Fruit fly (Drosophila melanogaster) whole organism, embryonic: ENCODE measurements around the gene Ubi-p5E.

Experiments used
- Bdp1 ChIP-seq: fragments of 200-800 bp; sonication (Bioruptor generic); optimal IDR thresholded peaks from 3 replicates; lab custom pipeline; 2016; ENCODE audit warnings: missing biosample characterization, missing genetic modification characterization
- Bgb ChIP-seq: fragments of 200-800 bp; sonication (Bioruptor generic); IDR thresholded peaks from 2 replicates; pipeline ENCODE4 v1.3.6; 2022; ENCODE audit warnings: missing biosample characterization, missing genetic modification characterization; ENCODE audit not compliant: partially characterized antibody
- CG10431 ChIP-seq: fragments of 200-800 bp; sonication (Bioruptor generic); optimal IDR thresholded peaks from 3 replicates; lab custom pipeline; 2018; ENCODE audit warnings: missing biosample characterization, mild to moderate bottlenecking, missing genetic modification characterization
- CG12236 ChIP-seq: fragments of 200-800 bp; sonication (Bioruptor generic); optimal IDR thresholded peaks from 2 replicates; lab custom pipeline; 2016; ENCODE audit warnings: missing biosample characterization, missing genetic modification characterization
- CG1233 ChIP-seq: fragments of 200-800 bp; sonication (Bioruptor generic); optimal IDR thresholded peaks from 4 replicates; lab custom pipeline; 2018; ENCODE audit warnings: missing biosample characterization, mild to moderate bottlenecking, missing genetic modification characterization
- CG15073 ChIP-seq: fragments of 200-800 bp; sonication (Bioruptor generic); optimal IDR thresholded peaks from 2 replicates; lab custom pipeline; 2016; ENCODE audit warnings: missing biosample characterization, missing genetic modification characterization
- CG15479 ChIP-seq: fragments of 200-800 bp; sonication (Bioruptor generic); optimal IDR thresholded peaks from 3 replicates; lab custom pipeline; 2019; ENCODE audit warnings: missing biosample characterization, mild to moderate bottlenecking, missing genetic modification characterization, moderate library complexity
- CG1603 ChIP-seq: fragments of 200-800 bp; sonication (Bioruptor generic); optimal IDR thresholded peaks from 2 replicates; lab custom pipeline; 2019; ENCODE audit warnings: missing biosample characterization, mild to moderate bottlenecking, missing genetic modification characterization, moderate library complexity
- CG18262 ChIP-seq: fragments of 200-800 bp; optimal IDR thresholded peaks from 3 replicates; lab custom pipeline; 2019; ENCODE audit warnings: missing biosample characterization, mild to moderate bottlenecking, missing genetic modification characterization, moderate library complexity
- CG2120 ChIP-seq: fragments of 200-800 bp; sonication (Bioruptor generic); optimal IDR thresholded peaks from 3 replicates; lab custom pipeline; 2016; ENCODE audit warnings: missing biosample characterization, missing genetic modification characterization
- CG2129 ChIP-seq: fragments of 200-800 bp; sonication (Bioruptor generic); IDR thresholded peaks from 2 replicates; pipeline ENCODE4 v1.3.6; 2022; ENCODE audit warnings: missing biosample characterization, missing genetic modification characterization; ENCODE audit not compliant: partially characterized antibody
- CG2202 ChIP-seq: fragments of 200-800 bp; sonication (Bioruptor generic); optimal IDR thresholded peaks from 2 replicates; lab custom pipeline; 2018; ENCODE audit warnings: missing biosample characterization, mild to moderate bottlenecking, missing genetic modification characterization
- CG2889 ChIP-seq: fragments of 200-800 bp; sonication (Bioruptor generic); IDR thresholded peaks from 3 replicates; pipeline ENCODE4 v1.3.6; 2022; ENCODE audit warnings: missing biosample characterization, missing genetic modification characterization
- CG30020 ChIP-seq: fragments of 200-800 bp; optimal IDR thresholded peaks from 2 replicates; lab custom pipeline; 2019; ENCODE audit warnings: missing biosample characterization, mild to moderate bottlenecking, missing genetic modification characterization, moderate library complexity
- CG32767 ChIP-seq: fragments of 200-800 bp; sonication (Bioruptor generic); IDR thresholded peaks from 2 replicates; pipeline ENCODE4 v1.3.6; 2022; ENCODE audit warnings: missing biosample characterization, missing genetic modification characterization
- CG42726 ChIP-seq: fragments of 200-800 bp; sonication (Bioruptor generic); IDR thresholded peaks from 2 replicates; pipeline ENCODE4 v1.3.6; 2022; ENCODE audit warnings: missing biosample characterization, missing genetic modification characterization; ENCODE audit not compliant: partially characterized antibody
- CG4282 ChIP-seq: fragments of 200-800 bp; sonication (Bioruptor generic); optimal IDR thresholded peaks from 2 replicates; lab custom pipeline; 2016; ENCODE audit warnings: missing biosample characterization, missing genetic modification characterization
- CG4617 ChIP-seq: fragments of 200-800 bp; sonication (Bioruptor generic); optimal IDR thresholded peaks from 3 replicates; lab custom pipeline; 2016; ENCODE audit warnings: missing biosample characterization, missing genetic modification characterization, borderline replicate concordance
- CG7786 ChIP-seq: fragments of 200-800 bp; sonication (Bioruptor generic); optimal IDR thresholded peaks from 2 replicates; lab custom pipeline; 2016; ENCODE audit warnings: missing biosample characterization, missing genetic modification characterization
- CG8924 ChIP-seq: fragments of 200-800 bp; optimal IDR thresholded peaks from 3 replicates; lab custom pipeline; 2019; ENCODE audit warnings: missing biosample characterization, mild to moderate bottlenecking, missing genetic modification characterization, moderate library complexity
- CTCF ChIP-seq: fragments of 200-800 bp; sonication (Bioruptor generic); optimal IDR thresholded peaks from 2 replicates; lab custom pipeline; 2017; ENCODE audit warnings: missing biosample characterization, mild to moderate bottlenecking, missing genetic modification characterization, moderate library complexity
- Dll ChIP-seq: fragments of 200-800 bp; sonication (Bioruptor generic); IDR thresholded peaks from 4 replicates; pipeline ENCODE4 v1.3.6; 2022; ENCODE audit warnings: missing biosample characterization, missing genetic modification characterization; ENCODE audit not compliant: partially characterized antibody
- Doc3 ChIP-seq: fragments of 200-800 bp; sonication (Bioruptor generic); IDR thresholded peaks from 3 replicates; pipeline ENCODE4 v1.3.6; 2022; ENCODE audit warnings: missing biosample characterization, missing genetic modification characterization; ENCODE audit not compliant: partially characterized antibody
- Ets65A ChIP-seq: fragments of 200-800 bp; sonication (Bioruptor generic); peaks from one replicate; lab custom pipeline; 2016; ENCODE audit warnings: missing biosample characterization, missing genetic modification characterization
- HLH54F ChIP-seq: fragments of 200-800 bp; sonication (Bioruptor generic); optimal IDR thresholded peaks from 3 replicates; lab custom pipeline; 2016; ENCODE audit warnings: missing biosample characterization, missing genetic modification characterization
- Lhr ChIP-seq: fragments of 200-800 bp; sonication (Bioruptor generic); optimal IDR thresholded peaks from 3 replicates; lab custom pipeline; 2017; ENCODE audit warnings: mild to moderate bottlenecking, missing biosample characterization, missing genetic modification reagents, missing genetic modification characterization
- Lpt ChIP-seq: fragments of >200 bp; optimal IDR thresholded peaks from 2 replicates; lab custom pipeline; 2018; ENCODE audit warnings: missing biosample characterization, missing genetic modification characterization
- MESR4 ChIP-seq: fragments of 200-800 bp; sonication (Bioruptor generic); optimal IDR thresholded peaks from 2 replicates; lab custom pipeline; 2018; ENCODE audit warnings: missing biosample characterization, mild to moderate bottlenecking, missing genetic modification characterization, moderate library complexity
- Mad ChIP-seq: fragments of 200-800 bp; sonication (Bioruptor generic); optimal IDR thresholded peaks from 2 replicates; lab custom pipeline; 2016; ENCODE audit warnings: missing biosample characterization, missing genetic modification characterization
- NFAT ChIP-seq: fragments of 200-800 bp; sonication (Bioruptor generic); IDR thresholded peaks from 2 replicates; pipeline ENCODE4 v1.3.6; 2022; ENCODE audit warnings: missing biosample characterization, missing genetic modification characterization
- Opbp ChIP-seq: fragments of 200-800 bp; sonication (Bioruptor generic); IDR thresholded peaks from 3 replicates; pipeline ENCODE4 v1.3.6; 2022; ENCODE audit warnings: missing biosample characterization, missing genetic modification characterization; ENCODE audit not compliant: partially characterized antibody
- Ptx1 ChIP-seq: fragments of 200-800 bp; sonication (Bioruptor generic); IDR thresholded peaks from 2 replicates; pipeline ENCODE4 v1.3.6; 2022; ENCODE audit warnings: missing biosample characterization, missing genetic modification characterization
- Rx ChIP-seq: fragments of 200-800 bp; sonication (Bioruptor generic); IDR thresholded peaks from 2 replicates; pipeline ENCODE4 v1.3.6; 2022; ENCODE audit warnings: missing biosample characterization, missing genetic modification characterization
- Sox100B ChIP-seq: fragments of 200-800 bp; sonication (Bioruptor generic); optimal IDR thresholded peaks from 3 replicates; lab custom pipeline; 2018; ENCODE audit warnings: missing biosample characterization, mild to moderate bottlenecking, missing genetic modification characterization
- bowl ChIP-seq: fragments of 200-800 bp; sonication (Bioruptor generic); IDR thresholded peaks from 2 replicates; pipeline ENCODE4 v1.3.6; 2022; ENCODE audit warnings: missing biosample characterization, missing genetic modification characterization
- cg ChIP-seq: fragments of 200-800 bp; sonication (Bioruptor generic); optimal IDR thresholded peaks from 3 replicates; lab custom pipeline; 2019; ENCODE audit warnings: missing biosample characterization, mild to moderate bottlenecking, missing genetic modification characterization, moderate library complexity
- dan ChIP-seq: fragments of 200-800 bp; sonication (Bioruptor generic); IDR thresholded peaks from 2 replicates; pipeline ENCODE4 v1.3.6; 2022; ENCODE audit warnings: missing biosample characterization, missing genetic modification characterization
- danr ChIP-seq: fragments of 200-800 bp; sonication (Bioruptor generic); IDR thresholded peaks from 2 replicates; pipeline ENCODE4 v1.3.6; 2022; ENCODE audit warnings: missing biosample characterization, missing genetic modification characterization
- dpn ChIP-seq, 2 experiments: fragments of 200-800 bp; sonication (Bioruptor generic); optimal IDR thresholded peaks; 3 replicates each; lab custom pipeline; 2016; ENCODE audit warnings: missing biosample characterization in 2 of 2, missing genetic modification characterization in 2 of 2
- esg ChIP-seq: fragments of 200-800 bp; sonication (Bioruptor generic); conservative IDR thresholded peaks from 2 replicates; pipeline ENCODE4 v1.3.6; 2022; ENCODE audit warnings: missing biosample characterization, missing genetic modification characterization
- fd102C ChIP-seq: fragments of 200-800 bp; sonication (Bioruptor generic); optimal IDR thresholded peaks from 2 replicates; lab custom pipeline; 2018; ENCODE audit warnings: missing biosample characterization, mild to moderate bottlenecking, missing genetic modification characterization, moderate library complexity
- gem ChIP-seq: fragments of 200-800 bp; sonication (Bioruptor generic); optimal IDR thresholded peaks from 2 replicates; lab custom pipeline; 2019; ENCODE audit warnings: missing biosample characterization, mild to moderate bottlenecking, missing genetic modification characterization, moderate library complexity
- gfzf ChIP-seq: fragments of 200-800 bp; sonication (Bioruptor generic); optimal IDR thresholded peaks from 2 replicates; lab custom pipeline; 2016; ENCODE audit warnings: missing biosample characterization, mild to moderate bottlenecking, missing genetic modification characterization, moderate library complexity
- kay ChIP-seq: fragments of 200-800 bp; sonication (Bioruptor generic); optimal IDR thresholded peaks from 2 replicates; lab custom pipeline; 2016; ENCODE audit warnings: missing biosample characterization, missing genetic modification characterization
- maf-S ChIP-seq: fragments of 200-800 bp; sonication (Bioruptor generic); optimal IDR thresholded peaks from 2 replicates; lab custom pipeline; 2016; ENCODE audit warnings: missing biosample characterization, missing genetic modification characterization
- pnt ChIP-seq: fragments of 200-800 bp; sonication (Bioruptor generic); optimal IDR thresholded peaks from 3 replicates; lab custom pipeline; 2016; ENCODE audit warnings: missing biosample characterization, missing genetic modification characterization
- pros ChIP-seq: fragments of 200-800 bp; sonication (Bioruptor generic); optimal IDR thresholded peaks from 3 replicates; lab custom pipeline; 2019; ENCODE audit warnings: missing biosample characterization, mild to moderate bottlenecking, missing genetic modification characterization, moderate library complexity
- sd ChIP-seq: fragments of 200-800 bp; sonication (Bioruptor generic); optimal IDR thresholded peaks from 3 replicates; lab custom pipeline; 2018; ENCODE audit warnings: missing biosample characterization, mild to moderate bottlenecking, missing genetic modification characterization, moderate library complexity
- tin ChIP-seq: fragments of 200-800 bp; sonication (Bioruptor generic); optimal IDR thresholded peaks from 3 replicates; lab custom pipeline; 2016; ENCODE audit warnings: missing biosample characterization, missing genetic modification characterization
- ttk ChIP-seq: fragments of 200-800 bp; sonication (Bioruptor generic); IDR thresholded peaks from 2 replicates; pipeline ENCODE4 v2.1.2; 2022; ENCODE audit warnings: missing biosample characterization, missing genetic modification characterization
- wek ChIP-seq: fragments of 200-800 bp; sonication (Bioruptor generic); optimal IDR thresholded peaks from 3 replicates; lab custom pipeline; 2018; ENCODE audit warnings: missing biosample characterization, mild to moderate bottlenecking, missing genetic modification characterization, moderate library complexity
- zf30C ChIP-seq: fragments of 200-800 bp; sonication (Bioruptor generic); optimal IDR thresholded peaks from 3 replicates; lab custom pipeline; 2018; ENCODE audit warnings: missing biosample characterization, mild to moderate bottlenecking, missing genetic modification characterization

Gene Ubi-p5E

DNA sequence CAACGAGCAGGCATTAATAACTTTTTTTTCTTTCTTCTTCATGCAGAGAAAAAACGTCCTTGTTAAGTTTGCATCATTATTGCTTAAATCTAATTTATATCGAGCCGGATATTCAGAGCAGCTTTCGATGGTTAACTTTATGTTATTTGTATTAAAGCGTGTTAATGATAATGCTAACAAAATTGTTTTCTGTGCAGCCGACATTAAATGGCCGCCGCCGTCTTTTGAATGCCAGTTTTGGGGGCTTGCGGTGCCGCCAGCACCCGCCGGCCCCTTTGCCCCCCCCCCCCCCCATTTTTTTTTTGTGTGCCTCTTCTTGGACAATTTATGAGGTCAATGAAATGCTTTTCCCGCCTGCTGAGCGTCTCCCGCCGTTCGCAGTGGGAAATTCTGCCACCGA lies 32.1 kb upstream of the Ubi-p5E start (continued):
- no peak for TF ChIP-seq Lpt (GFP tag; lab: Kevin White, UChicago)
- TF ChIP-seq esg: no peak
- peak; percentile 3 for TF ChIP-seq CG1603 (tag; lab: Kevin White, UChicago)
- TF ChIP-seq Ptx1 (GFP tag; lab: Robert Waterston, UW): peak; percentile 44; the same call in 1 of the 2 replicates
- no peak for TF ChIP-seq CG8924 (tag; lab: Kevin White, UChicago)
- TF ChIP-seq tin (GFP tag; lab: Kevin White, UChicago): no peak
- TF ChIP-seq HLH54F (GFP tag; lab: Kevin White, UChicago): no peak
- TF ChIP-seq CG18262: no peak
- no peak for TF ChIP-seq CG4282 (GFP tag; lab: Kevin White, UChicago)
- TF ChIP-seq sd (tag; lab: Kevin White, UChicago): no peak
- TF ChIP-seq cg (GFP tag; lab: Kevin White, UChicago): no peak
- TF ChIP-seq Ets65A (GFP tag; lab: Kevin White, UChicago): no peak
- TF ChIP-seq CG15479 (GFP tag; lab: Kevin White, UChicago): no peak
- TF ChIP-seq CG2202 (tag; lab: Kevin White, UChicago): no peak
- TF ChIP-seq Opbp (GFP tag; lab: Robert Waterston, UW): no peak
- TF ChIP-seq bowl (GFP tag; lab: Robert Waterston, UW): no peak
- no peak for TF ChIP-seq Bgb (GFP tag; lab: Robert Waterston, UW)
- no peak for TF ChIP-seq Bdp1 (GFP tag; lab: Kevin White, UChicago)
- no peak for TF ChIP-seq Mad (GFP tag; lab: Kevin White, UChicago)
- no peak for TF ChIP-seq Rx
- no peak for TF ChIP-seq CG2889
- no peak for TF ChIP-seq gfzf (GFP tag; lab: Kevin White, UChicago)
- TF ChIP-seq CTCF: no peak
- no peak for TF ChIP-seq wek
- no peak for TF ChIP-seq Doc3 (GFP tag; lab: Robert Waterston, UW)
- TF ChIP-seq gem (tag; lab: Kevin White, UChicago): peak; percentile 40
- no peak for TF ChIP-seq pros (GFP tag; lab: Kevin White, UChicago)
- TF ChIP-seq Lhr (GFP tag; lab: Kevin White, UChicago): no peak
- no peak for TF ChIP-seq kay (GFP tag; lab: Kevin White, UChicago)
- TF ChIP-seq CG2129 (GFP tag; lab: Robert Waterston, UW): no peak
- no peak for TF ChIP-seq dpn (GFP tag; optimal IDR thresholded peaks at IDR 0.05; lab: Kevin White, UChicago)
- no peak for TF ChIP-seq CG4617
- no peak for TF ChIP-seq CG15073
- TF ChIP-seq fd102C: no peak
- no peak for TF ChIP-seq Dll (GFP tag; lab: Robert Waterston, UW)
- TF ChIP-seq pnt (GFP tag; lab: Kevin White, UChicago): no peak
- no peak for TF ChIP-seq CG32767 (GFP tag; lab: Robert Waterston, UW)
- TF ChIP-seq CG1233 (GFP tag; lab: Kevin White, UChicago): no peak
- TF ChIP-seq dan: no peak
- TF ChIP-seq ttk (GFP tag; lab: Robert Waterston, UW): peak; percentile 34; the same call in 1 of the 2 replicates
- TF ChIP-seq CG12236 (GFP tag; lab: Kevin White, UChicago): no peak
- TF ChIP-seq CG2120 (GFP tag; lab: Kevin White, UChicago): peak; percentile 35
- TF ChIP-seq NFAT (GFP tag; lab: Robert Waterston, UW): no peak
- TF ChIP-seq MESR4 (GFP tag; lab: Kevin White, UChicago): no peak
- no peak for TF ChIP-seq CG30020
- TF ChIP-seq maf-S (GFP tag; lab: Kevin White, UChicago): no peak
- TF ChIP-seq CG7786 (GFP tag; lab: Kevin White, UChicago): no peak
- TF ChIP-seq danr (GFP tag; lab: Robert Waterston, UW): no peak
- TF ChIP-seq CG10431 (GFP tag; lab: Kevin White, UChicago): no peak
- no peak for TF ChIP-seq Sox100B
- no peak for TF ChIP-seq zf30C
- no peak for TF ChIP-seq CG42726
